Worm (Caenorhabditis elegans) whole organism, dauer: ENCODE data around the gene F45C12.17.

ENCODE experiments used
- unc-62 ChIP-seq: sonication (generic microtip); optimal IDR thresholded peaks from 2 replicates; lab custom pipeline; 2017; ENCODE audit warnings: missing biosample characterization, missing genetic modification reagents, missing genetic modification characterization

The F45C12.17 gene

DNA sequence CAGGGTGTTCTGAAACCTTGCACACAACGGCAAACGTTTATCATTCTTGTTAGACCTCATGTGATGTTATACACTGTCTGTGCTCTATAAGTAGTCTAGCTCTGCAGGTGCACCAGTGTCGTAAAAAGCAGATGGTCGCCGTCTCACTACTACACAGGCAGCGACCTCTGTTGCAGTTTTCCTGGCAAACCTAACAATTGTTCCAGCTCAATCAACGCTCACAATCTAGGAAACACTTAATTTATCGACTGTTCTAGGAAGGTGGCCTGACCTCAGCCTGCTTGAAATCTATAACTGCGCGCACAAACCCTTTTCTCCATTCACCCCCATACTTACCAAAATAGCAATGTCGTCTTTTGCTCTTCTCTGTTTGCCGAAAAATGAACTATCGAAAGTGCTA, 1.6 kb upstream of the F45C12.17 start, which contains the start of gene fbxb-11:
Gene fbxb-11 (plus strand): TSS at position 301 of the 400 bp plus-strand sequence.
- TF ChIP-seq unc-62 = no peak

DNA sequence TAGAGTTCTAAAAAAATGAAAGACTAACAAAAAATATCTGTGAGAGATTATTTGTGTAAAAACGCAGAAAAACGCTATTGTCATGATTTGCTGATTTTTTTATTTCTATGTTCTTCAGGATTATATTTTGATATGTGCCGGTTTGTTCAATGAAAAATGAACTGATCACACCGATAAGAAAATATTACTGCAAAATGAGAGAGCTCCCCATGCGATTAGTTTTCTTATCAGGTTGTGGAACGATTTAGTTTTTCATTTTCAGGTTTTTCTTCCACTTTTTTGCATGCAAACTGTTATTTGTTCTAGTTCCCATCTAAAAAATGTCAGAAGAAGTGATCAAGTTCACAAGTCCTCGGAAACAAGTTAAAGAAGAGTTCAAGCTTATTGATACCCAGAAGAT, 2.3 kb downstream of the F45C12.17 start, which contains the start of gene btb-9:
Gene btb-9 (plus strand): TSS at position 254 of the 400 bp plus-strand sequence.
- TF ChIP-seq unc-62 = no peak

DNA sequence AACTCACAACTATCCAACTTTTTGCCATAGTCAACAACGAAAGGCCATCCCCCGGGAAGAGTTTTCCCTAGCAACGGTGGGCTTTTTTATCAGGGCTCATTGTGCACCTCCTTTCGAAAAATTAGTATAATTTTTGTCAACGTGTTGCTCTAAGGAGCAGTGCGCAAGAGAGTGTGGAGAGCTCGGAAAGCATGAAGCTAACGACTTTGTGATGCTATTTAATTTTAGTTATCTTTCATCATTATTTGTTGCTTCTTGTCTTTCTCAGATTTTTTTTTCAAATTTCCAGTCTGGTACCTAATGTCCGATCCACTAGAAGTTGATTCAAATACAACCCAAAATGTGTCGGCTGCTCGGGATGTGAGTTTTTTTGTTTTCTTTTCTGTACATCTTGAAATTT, 4.2 kb downstream of the F45C12.17 start, which contains the start of gene ceh-81:
Gene ceh-81 (plus strand): TSS at position 301 of the 400 bp plus-strand sequence.
- no peak for TF ChIP-seq unc-62

DNA sequence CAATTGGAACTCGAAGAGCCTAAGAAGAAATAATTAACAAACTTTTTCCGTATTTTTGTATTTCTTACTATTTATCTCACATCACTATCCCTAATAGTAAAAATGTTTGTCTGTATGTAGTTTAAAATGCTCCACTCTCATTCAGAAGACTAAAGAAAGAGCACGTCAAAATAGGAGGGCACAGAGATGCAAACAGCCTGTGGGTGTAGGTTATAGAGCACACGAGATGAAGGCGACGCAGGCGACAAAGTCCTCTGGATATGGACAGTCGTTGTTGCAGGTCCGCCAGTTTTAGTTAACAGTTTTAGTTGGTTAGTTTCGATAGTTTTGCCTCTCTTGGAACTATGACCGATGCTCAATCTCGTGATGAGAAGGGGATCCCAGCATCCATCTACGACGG, 6.0 kb downstream of the F45C12.17 start, which contains the start of gene ceh-82:
Gene ceh-82 (plus strand): TSS at position 301 of the 400 bp plus-strand sequence.
- no peak for TF ChIP-seq unc-62

DNA sequence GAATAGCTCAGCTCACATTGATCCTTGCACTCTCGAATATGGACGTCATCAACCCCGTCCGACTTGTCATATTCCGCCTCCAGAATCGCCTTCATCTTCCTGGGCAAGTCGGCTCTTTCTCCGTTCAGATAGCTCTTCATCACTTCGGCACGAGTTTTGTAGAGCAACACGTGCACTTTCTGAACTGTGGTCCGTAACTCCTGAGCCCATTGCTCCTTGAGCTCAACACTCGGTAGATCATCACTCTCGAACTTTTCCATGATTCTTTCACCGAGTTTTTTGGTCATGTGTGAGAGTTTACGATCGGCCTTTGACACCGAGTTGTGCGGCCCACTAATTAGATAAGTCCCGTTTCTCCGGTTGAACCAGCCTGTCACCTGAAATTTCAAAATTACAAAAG, 9.2 kb downstream of the F45C12.17 start:
- TF ChIP-seq unc-62 = no peak

DNA sequence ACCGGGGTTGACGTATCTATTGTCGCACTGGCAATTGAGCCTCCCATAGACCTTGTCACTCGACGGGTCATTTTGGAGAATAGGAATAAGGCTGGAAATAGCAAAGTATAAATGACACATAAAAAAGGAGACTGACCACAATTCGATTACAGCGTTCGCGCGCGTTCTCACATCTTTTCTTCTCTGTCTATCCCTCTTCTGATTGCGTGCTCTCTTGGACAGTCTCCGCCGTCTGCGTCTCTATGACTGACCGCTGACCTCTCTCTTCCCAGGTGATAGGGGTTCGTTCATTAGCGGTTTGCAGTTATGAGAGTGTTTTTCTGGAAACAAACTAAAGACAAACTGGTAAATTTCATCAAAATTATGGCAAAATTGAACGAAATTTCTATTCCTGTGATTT, 10.4 kb downstream of the F45C12.17 start, which contains the start of gene ceh-83:
Gene ceh-83 (minus strand): TSS at position 181 of the 400 bp plus-strand sequence.
- no peak for TF ChIP-seq unc-62

DNA sequence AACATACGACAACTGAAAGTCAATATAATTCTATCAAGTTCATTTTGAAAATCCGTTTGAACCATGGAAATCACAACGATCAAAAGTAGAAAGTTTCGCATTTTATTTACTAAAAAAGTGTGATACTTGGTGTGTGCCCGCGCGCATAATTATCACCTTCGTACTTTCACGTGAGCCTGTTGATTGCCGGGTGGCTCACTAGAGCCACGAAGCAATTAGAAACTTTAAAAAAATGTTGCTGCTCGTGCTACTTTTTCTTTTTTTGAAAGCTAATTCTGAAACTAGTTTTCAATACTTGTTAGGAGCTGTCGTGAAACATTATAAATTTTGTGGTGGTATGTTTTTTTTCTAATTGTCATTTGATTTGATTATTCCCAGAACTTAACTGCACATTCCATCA, 12.9 kb downstream of the F45C12.17 start, which contains the start of the genes irld-9 and irld-33:
Gene irld-9 (minus strand): TSS at position 101 of the 400 bp plus-strand sequence.
Gene irld-33 (plus strand): TSS at position 209 of the 400 bp plus-strand sequence.
- TF ChIP-seq unc-62 = no peak

DNA sequence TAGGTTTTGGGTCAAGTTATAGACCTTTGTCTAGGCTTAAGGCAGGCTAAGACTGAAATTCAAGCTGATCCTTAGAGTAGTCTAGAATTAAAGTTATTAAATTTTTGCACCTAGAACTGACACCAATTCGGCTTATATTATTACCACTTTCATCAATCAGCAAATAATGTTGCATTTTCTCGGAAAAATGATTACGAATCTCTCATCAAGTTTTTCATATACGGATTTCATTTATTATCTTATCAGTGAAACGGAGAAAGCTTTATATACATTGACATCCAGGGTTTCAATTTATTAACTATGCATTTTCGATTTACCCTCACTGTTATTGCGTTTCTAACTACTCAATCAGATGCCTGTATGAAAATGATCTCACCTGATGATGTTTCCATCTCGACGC, 15.3 kb downstream of the F45C12.17 start, which contains the start of gene K07G6.1:
Gene K07G6.1 (plus strand): TSS at position 301 of the 400 bp plus-strand sequence.
- no peak for TF ChIP-seq unc-62

DNA sequence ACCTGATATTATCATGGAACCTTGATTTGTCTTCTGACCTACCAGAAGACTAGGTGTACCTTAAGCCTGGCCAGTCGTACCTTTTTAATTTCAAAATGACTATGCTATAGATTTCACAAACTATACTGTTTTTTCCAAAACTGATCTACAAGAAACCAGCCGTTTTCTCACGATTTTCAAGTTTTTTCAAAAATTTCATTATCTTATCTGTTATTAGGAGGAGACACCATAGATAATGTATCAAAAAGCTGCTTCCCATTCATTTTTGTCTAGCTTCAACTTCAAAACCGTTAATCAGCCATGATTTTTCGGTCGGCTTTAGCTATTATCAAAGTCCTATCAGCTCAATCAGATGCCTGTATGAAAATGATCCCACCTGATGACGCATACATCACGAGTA, 16.6 kb downstream of the F45C12.17 start, which contains the start of gene F36H5.12:
Gene F36H5.12 (plus strand): TSS at position 301 of the 400 bp plus-strand sequence.
- no peak for TF ChIP-seq unc-62

DNA sequence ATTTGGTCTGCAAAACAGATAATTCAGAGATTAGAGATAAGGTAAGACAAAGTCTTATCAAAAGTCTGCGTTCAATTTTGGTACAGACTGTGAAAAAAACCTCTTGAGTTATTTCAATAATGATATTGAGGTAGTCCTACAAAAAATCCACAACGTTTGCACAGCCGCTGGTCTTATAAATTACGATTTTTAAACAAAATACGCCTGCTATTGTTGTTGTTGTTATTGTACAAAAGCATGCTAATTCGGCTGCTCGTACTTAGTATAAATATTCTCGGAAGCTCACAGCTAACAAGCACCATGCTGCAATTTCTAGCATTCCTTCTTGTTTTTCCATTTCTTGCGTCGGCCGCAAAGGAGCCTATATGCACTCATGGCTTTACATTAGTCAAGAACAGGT, 18.3 kb downstream of the F45C12.17 start, which contains the start of gene clec-19:
Gene clec-19 (plus strand): TSS at position 301 of the 400 bp plus-strand sequence.
- TF ChIP-seq unc-62 = no peak

DNA sequence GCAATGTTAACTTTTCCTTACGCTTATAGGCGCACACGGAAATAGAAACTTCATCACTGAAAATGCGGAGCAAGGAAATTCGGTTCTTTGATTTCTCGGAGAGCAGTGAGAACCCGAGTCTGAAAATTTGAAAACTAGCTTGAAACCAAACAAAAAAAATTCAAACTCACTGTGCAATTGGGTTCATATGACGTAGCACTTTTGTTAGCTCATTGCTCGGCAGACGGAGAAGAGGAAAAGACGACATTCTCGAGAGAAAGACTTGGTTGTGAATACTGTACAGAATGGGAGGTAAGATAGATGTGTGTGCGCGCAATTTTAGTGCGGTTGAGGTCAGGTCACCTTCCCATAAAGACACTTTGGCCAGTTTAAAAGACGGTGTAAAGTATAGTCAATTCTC, 24.5 kb downstream of the F45C12.17 start, which contains the start of the genes F36H5.13 and F36H5.8:
Gene F36H5.13 (minus strand): TSS at position 101 of the 400 bp plus-strand sequence.
Gene F36H5.8 (minus strand): TSS at position 274 of the 400 bp plus-strand sequence.
- TF ChIP-seq unc-62 = no peak

DNA sequence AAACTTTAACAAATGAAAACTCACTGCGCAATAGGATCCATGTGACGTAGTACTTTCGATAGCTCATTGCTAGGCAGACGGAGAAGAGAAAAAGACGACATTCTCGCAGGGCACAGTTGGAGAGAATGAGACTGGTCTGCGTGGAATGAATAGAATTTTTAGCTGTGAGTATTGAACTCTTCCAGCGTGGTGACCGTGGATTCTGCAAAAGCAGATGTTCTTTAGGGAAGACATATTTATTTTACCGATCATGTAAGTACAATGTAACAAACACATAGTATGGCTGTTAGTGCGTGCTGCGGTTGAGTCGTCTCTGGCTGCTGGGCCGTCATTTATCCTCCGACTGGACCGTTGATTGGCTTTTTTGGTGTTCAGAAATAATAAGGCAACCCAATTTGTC, 27.1 kb downstream of the F45C12.17 start, which contains the start of gene F36H5.9:
Gene F36H5.9 (minus strand): TSS at position 101 of the 400 bp plus-strand sequence.
- no peak for TF ChIP-seq unc-62

DNA sequence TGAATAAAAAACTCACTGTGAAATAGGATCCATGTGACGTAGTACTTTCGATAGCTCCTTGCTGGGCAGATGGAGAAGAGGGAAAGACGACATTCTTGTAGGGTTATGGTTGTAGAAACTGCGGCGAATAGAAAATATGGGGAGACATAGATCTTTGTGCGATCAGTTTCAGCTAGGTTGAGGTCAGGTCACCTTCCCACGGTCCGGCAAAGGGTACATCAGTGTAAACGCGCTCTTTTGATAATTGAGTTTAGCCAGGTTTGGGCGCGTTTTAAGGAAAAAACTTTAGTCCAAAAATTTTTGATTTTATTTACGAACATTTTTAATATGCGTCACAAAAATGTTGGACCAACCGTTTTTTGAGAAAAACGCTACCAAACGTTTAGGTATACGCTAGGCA, 30.2 kb downstream of the F45C12.17 start, which contains the start of gene F36H5.17:
Gene F36H5.17 (minus strand): TSS at position 101 of the 400 bp plus-strand sequence.
- no peak for TF ChIP-seq unc-62

DNA sequence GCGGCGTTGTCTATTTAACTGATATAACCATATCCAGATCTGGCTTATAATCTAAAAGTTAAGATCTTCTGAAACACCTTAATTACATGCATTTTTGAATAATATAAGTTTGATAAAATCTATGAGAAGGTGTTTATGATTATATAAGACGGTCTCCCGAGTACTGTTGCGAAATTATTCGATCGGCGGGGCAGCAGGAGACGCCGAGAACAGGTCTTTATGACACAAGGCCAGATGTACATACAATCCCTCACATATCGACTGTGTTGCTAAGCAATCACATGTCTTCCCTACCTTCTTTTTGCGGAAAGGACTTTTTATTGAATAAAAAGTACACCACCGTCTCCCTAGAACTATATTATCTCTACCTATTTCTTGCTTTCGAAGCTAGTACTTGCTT, 30.7 kb downstream of the F45C12.17 start, which contains the start of gene fbxb-53:
Gene fbxb-53 (plus strand): TSS at position 301 of the 400 bp plus-strand sequence.
- TF ChIP-seq unc-62 = no peak

DNA sequence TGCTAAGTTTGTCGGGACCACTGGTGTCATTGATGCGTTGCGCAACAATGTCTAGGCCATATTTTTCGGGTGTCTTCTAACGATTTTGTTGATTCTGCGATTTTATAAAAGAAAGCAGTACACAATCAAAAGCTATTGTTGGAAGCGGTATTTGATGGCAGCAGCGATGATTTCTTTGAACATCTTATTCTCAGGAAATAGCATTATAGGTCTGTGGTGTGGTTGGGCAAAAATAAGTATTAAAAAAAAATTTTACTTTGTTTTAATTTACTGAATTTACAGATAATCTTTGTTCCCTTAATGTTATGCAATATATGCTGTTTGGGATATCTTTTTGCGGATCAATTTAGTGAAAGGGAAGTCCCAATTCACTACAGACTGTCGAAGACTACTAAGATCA, 31.1 kb downstream of the F45C12.17 start, which contains the start of gene F36H5.10:
Gene F36H5.10 (plus strand): TSS at position 301 of the 400 bp plus-strand sequence.
- TF ChIP-seq unc-62 = no peak

DNA sequence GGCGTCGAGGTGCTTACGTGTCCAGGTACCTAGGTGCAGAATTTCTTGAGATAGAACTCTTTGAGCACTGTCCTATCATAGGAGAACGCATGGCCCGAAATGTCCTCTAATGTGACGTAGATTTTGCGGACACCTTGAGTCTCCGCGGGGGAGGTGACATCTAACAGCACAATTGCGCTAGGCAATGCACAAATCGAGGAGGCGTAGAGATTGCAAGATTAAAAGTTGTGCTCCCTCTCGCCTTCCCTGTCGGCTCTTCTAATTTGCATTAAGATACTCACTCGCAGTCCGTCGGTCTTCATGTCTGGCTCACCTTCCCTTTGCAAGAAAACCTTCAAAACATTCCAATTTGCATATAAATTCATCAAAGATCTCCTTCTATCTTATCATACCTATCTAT, 33.7 kb downstream of the F45C12.17 start, which contains the start of gene F36H5.18:
Gene F36H5.18 (plus strand): TSS at position 301 of the 400 bp plus-strand sequence.
- TF ChIP-seq unc-62 = no peak

DNA sequence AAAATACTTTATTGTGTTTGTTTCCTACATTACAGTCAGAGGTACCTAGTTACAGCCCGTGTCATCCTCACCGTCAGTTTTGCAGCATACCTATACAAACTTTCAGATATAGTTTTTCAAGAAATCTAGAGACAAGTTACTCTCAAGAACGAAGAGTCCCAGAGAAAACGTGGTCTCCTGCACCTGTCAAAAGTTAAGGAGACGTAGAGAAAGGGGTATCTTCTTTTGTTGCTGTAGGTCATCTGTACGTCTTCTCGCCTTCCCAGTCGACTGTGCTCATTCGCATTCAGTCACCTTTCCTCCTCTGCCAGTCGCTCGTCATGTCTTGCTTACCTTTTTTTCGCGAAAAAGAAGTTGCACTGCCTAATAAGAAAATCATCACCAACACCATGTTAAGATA, 35.7 kb downstream of the F45C12.17 start, which contains the start of gene F36H5.4:
Gene F36H5.4 (plus strand): TSS at position 301 of the 400 bp plus-strand sequence.
- TF ChIP-seq unc-62 = no peak
